Worm (Caenorhabditis elegans): ENCODE results near the gene CC8.3.

CC8.3 gene

DNA sequence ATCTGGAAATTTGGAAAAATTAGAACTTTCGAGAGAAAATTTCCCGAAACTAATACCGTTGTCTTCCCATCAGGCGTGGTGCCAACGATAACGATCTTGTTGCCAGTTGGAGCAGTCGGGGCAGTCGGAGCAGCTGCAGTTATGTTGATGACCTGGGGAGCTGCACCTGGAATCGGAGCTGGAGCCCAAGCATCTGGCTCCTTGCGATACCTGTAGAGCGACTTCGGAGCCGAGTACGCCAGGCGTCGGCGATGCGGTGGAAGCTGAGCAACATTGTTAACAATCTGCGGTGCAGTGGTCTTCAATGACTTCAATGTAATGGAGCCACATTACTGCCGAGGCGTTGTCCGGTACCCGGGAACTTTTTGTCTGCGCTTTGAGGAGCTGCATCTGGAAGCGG, 40.2 kb downstream of the CC8.3 start:
- TF ChIP-seq hmg-4 (GFP tag; optimal IDR thresholded peaks at IDR 0.05) (no peak), tbx-11 (GFP tag; IDR thresholded peaks at IDR 0.05) (no peak), scrt-1 (GFP tag; IDR thresholded peaks at IDR 0.05) (no peak), hnd-1 (tag; optimal IDR thresholded peaks at IDR 0.05) (no peak), ama-1 (optimal IDR thresholded peaks at IDR 0.05) (no peak), ets-7 (tag; optimal IDR thresholded peaks at IDR 0.05) (no peak), tbx-37 (GFP tag; conservative IDR thresholded peaks at IDR 0.05) (no peak), ceh-36 (tag; optimal IDR thresholded peaks at IDR 0.05) (no peak), pes-1 (GFP tag; IDR thresholded peaks at IDR 0.05) (no peak)

DNA sequence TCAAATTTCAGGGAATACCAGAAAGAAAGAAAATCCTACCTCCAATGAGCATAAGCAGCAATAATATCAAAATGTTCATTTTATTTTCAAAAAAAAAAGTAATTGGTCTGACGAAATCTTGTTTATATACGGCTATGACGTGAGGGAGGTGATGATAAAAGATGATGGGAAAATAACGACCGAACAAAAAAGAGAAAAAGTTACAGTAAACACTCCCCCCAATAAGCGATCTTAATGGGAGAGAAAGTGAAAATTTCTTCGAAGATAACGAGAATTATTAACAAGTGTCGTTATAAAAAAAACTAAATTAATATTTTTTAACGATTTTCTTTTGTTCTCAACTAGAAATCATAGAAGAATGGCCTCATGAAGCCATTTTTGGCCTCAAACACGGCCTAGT, 42.1 kb downstream of the CC8.3 start, which contains the start of gene Y37E11B.7:
TSS of gene Y37E11B.7 (minus strand) at position 207 of the 400 bp plus-strand sequence.
- no peak for TF ChIP-seq ets-7 (tag; optimal IDR thresholded peaks at IDR 0.05)

DNA sequence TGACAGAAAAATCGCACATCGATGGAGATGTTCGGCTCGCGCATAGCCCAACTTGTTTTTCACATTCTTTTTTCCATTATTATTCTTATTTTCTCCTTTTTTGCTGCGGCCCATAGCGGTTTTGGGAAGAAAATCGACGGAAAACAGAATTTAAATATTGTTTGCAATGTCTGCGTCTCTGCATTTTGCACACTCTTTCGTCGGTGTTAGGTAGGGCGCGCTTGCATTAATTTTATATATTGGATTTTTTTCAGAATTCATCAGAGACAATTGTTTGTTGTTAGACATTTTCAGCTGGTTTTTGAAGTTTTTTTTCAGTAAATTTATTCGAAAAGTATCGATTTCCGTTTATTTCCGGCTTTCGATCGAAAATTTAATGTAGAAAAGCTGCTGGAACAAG, 43.0 kb downstream of the CC8.3 start, which contains the start of gene Y37E11B.6:
TSS of gene Y37E11B.6 (minus strand) at position 181 of the 400 bp plus-strand sequence.
- TF ChIP-seq flt-1 (GFP tag; IDR thresholded peaks at IDR 0.05) (no peak), ama-1 (optimal IDR thresholded peaks at IDR 0.05) (no peak), sea-1 (GFP tag; conservative IDR thresholded peaks at IDR 0.05) (no peak), tra-4 (tag; optimal IDR thresholded peaks at IDR 0.05) (no peak)

DNA sequence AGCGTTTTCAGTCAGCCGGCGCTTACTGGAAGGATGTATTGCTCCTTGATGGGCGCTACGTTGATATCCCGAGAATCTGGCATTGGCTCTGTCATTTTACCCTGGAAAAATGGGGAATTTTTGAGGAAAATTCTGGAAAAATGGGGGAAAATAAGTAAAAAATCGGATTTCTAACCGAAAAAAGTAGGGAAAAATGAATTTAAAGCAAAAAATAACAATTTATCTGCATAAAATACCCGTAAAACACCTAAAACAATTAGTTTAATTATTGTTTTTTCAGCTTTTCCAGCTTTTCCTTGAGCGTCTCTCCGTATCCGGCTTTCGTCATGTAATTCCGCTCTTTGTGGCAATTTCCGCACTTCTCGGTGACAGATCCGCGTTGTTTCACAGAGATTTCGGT, 43.6 kb downstream of the CC8.3 start, which contains the start of gene Y37E11B.5:
TSS of gene Y37E11B.5 (minus strand) at position 101 of the 400 bp plus-strand sequence.
- no peak for TF ChIP-seq ceh-13 (GFP tag; optimal IDR thresholded peaks at IDR 0.05)

DNA sequence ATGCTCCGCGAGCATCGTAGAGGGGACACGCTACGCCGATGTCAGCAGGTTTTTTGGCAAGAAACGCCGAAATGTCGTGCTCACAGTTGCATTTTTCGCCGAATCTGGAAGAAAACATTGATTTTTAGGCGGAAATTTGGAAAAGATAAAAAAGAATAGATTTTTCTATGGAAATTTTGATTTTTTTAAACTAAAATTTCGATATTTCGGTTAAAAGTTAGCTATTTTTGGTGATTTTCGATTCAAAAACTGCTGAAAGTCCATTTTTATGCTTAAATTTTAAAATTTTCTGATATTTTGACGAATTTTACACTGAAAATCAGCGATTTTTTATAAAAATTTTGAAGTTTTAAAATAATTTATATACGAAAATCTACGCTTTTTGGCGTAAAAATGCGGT, 44.7 kb downstream of the CC8.3 start:
- TF ChIP-seq aly-1 (tag; optimal IDR thresholded peaks at IDR 0.05) = no peak
- TF ChIP-seq tbx-37 (GFP tag; conservative IDR thresholded peaks at IDR 0.05) = no peak
- no peak for TF ChIP-seq F13C5.2 (tag; optimal IDR thresholded peaks at IDR 0.05)
- TF ChIP-seq tbx-11 (GFP tag; IDR thresholded peaks at IDR 0.05) = no peak
- no peak for TF ChIP-seq ceh-13 (GFP tag; optimal IDR thresholded peaks at IDR 0.05)
- no peak for TF ChIP-seq ama-1 (optimal IDR thresholded peaks at IDR 0.05)
- TF ChIP-seq hmg-4 (GFP tag; optimal IDR thresholded peaks at IDR 0.05) = no peak
- TF ChIP-seq flt-1 (GFP tag; IDR thresholded peaks at IDR 0.05) = no peak
- TF ChIP-seq hmbx-1 (tag; optimal IDR thresholded peaks at IDR 0.05) = no peak
- no peak for TF ChIP-seq pes-1 (GFP tag; IDR thresholded peaks at IDR 0.05)
- TF ChIP-seq sea-1 (GFP tag; conservative IDR thresholded peaks at IDR 0.05) = no peak
- TF ChIP-seq scrt-1 (GFP tag; IDR thresholded peaks at IDR 0.05) = no peak
- TF ChIP-seq hnd-1 (tag; optimal IDR thresholded peaks at IDR 0.05) = no peak

DNA sequence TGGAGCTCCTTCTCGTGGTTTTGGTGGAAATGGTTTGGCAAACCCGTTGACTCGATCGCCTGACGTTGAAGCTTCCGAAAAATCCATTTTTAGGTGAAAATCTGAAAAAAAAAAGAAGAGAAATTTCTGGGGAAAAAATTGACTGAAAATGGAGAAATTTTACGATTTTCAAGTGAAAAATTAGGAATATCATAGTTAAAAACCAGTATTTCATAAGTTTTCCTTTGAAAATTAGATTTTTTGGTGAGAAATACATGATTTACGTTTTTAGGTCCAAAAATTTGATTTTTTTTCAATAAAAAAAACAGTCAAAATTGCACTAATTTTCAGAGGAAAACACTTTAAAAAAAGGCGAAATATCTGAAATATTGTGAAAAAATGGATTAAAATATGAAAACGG, 48.6 kb downstream of the CC8.3 start, which contains the start of gene taf-2:
TSS of gene taf-2 (minus strand) at position 101 of the 400 bp plus-strand sequence.
- TF ChIP-seq ama-1 (optimal IDR thresholded peaks at IDR 0.05) = no peak
